Worm (Caenorhabditis elegans) whole organism, L4 larva: ENCODE measurements around the gene F38B6.8.

Source experiments
- aha-1 ChIP-seq: fragments of 150-350 bp; peaks from one replicate; lab custom pipeline; 2014; ENCODE audit warnings: missing biosample characterization, missing genetic modification characterization
- ama-1 ChIP-seq: fragments of 150-350 bp; optimal IDR thresholded peaks from 2 replicates; lab custom pipeline; 2014; ENCODE audit warnings: inconsistent platforms, mixed read lengths
- lsy-2 ChIP-seq, 2 experiments: fragments of 150-350 bp in 1 of 2; sonication (generic microtip) in 1 of 2; optimal IDR thresholded peaks; 2 replicates each; lab custom pipeline; 2014 to 2017; ENCODE audit warnings: missing biosample characterization in 2 of 2, missing genetic modification characterization in 2 of 2
- unc-130 ChIP-seq: sonication (generic microtip); optimal IDR thresholded peaks from 2 replicates; lab custom pipeline; 2016; ENCODE audit warnings: missing genetic modification reagents, missing genetic modification characterization, missing compliant biosample characterization
- zfp-3 ChIP-seq: fragments of 200-800 bp; sonication (Bioruptor generic); conservative IDR thresholded peaks from 2 replicates; pipeline ENCODE4 v1.3.6; 2022; ENCODE audit warnings: missing genetic modification reagents, missing genetic modification characterization, missing compliant biosample characterization

DNA sequence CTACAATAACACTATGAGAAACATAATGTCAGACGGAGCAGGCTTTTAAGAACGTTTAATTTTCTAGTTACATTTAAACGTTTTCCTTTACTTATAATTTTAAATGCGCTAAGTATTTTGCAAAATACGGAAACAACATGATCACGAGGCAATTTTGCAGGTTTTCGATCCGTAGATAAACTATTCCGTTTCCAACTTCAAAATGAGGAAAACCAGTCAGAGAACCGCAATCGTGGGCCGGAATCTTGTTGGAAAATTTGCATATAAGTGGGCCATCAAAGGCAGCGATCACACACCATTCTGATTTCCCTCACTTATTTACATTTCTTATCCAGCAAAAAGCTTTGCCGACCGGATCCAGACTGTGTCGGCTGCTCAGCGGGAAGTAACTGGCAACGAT is 10.1 kb downstream of the F38B6.8 start, which contains the start of gene col-172:
- TF ChIP-seq unc-130 (GFP tag; lab: Kevin White, UChicago): no peak
- TF ChIP-seq lsy-2 (tag; optimal IDR thresholded peaks at IDR 0.05; lab: Kevin White, UChicago): no peak
- TF ChIP-seq zfp-3 (GFP tag; lab: Robert Waterston, UW): no peak
- no peak for TF ChIP-seq ama-1 (lab: Kevin White, UChicago)
- no peak for TF ChIP-seq aha-1 (tag; lab: Kevin White, UChicago)
